Worm (Caenorhabditis elegans) whole organism, late embryonic: ENCODE data around the gene str-221.

Experiments used
- F13H6.1 ChIP-seq: sonication (generic microtip); optimal IDR thresholded peaks from 2 replicates; lab custom pipeline; 2016; ENCODE audit warnings: missing genetic modification characterization, missing compliant biosample characterization
- K02D7.2 ChIP-seq: sonication (generic microtip); optimal IDR thresholded peaks from 2 replicates; lab custom pipeline; 2017; ENCODE audit warnings: mild to moderate bottlenecking, missing genetic modification characterization, missing compliant biosample characterization
- T23F11.4 ChIP-seq: fragments of 200-800 bp; sonication (Bioruptor generic); optimal IDR thresholded peaks from 2 replicates; lab custom pipeline; 2018; ENCODE audit warnings: mild to moderate bottlenecking, missing genetic modification characterization, missing compliant biosample characterization
- ceh-14 ChIP-seq: sonication (generic microtip); optimal IDR thresholded peaks from 2 replicates; lab custom pipeline; 2016; ENCODE audit warnings: missing genotype, missing genetic modification characterization, missing compliant biosample characterization
- ceh-18 ChIP-seq: sonication (generic microtip); optimal IDR thresholded peaks from 2 replicates; lab custom pipeline; 2016; ENCODE audit warnings: missing genetic modification characterization, missing compliant biosample characterization
- ceh-19 ChIP-seq: fragments of 200-800 bp; sonication (Bioruptor generic); optimal IDR thresholded peaks from 2 replicates; lab custom pipeline; 2018; ENCODE audit warnings: mild to moderate bottlenecking, missing genetic modification characterization, missing compliant biosample characterization
- ceh-2 ChIP-seq: sonication (generic microtip); optimal IDR thresholded peaks from 2 replicates; lab custom pipeline; 2016; ENCODE audit warnings: missing genotype, missing genetic modification characterization, missing compliant biosample characterization
- ceh-24 ChIP-seq: sonication (generic microtip); optimal IDR thresholded peaks from 2 replicates; lab custom pipeline; 2016; ENCODE audit warnings: mild to moderate bottlenecking, missing genetic modification characterization, missing compliant biosample characterization
- ceh-30 ChIP-seq: fragments of 150-350 bp; optimal IDR thresholded peaks from 2 replicates; lab custom pipeline; 2014; ENCODE audit warnings: missing biosample characterization, missing genetic modification characterization
- ceh-31 ChIP-seq: sonication (generic microtip); optimal IDR thresholded peaks from 2 replicates; lab custom pipeline; 2016; ENCODE audit warnings: missing genetic modification characterization, missing compliant biosample characterization
- ceh-6 ChIP-seq: fragments of 200-800 bp; sonication (Bioruptor generic); optimal IDR thresholded peaks from 2 replicates; lab custom pipeline; 2018; ENCODE audit warnings: mild to moderate bottlenecking, missing genetic modification characterization, missing compliant biosample characterization
- ceh-9 ChIP-seq: sonication (generic microtip); optimal IDR thresholded peaks from 2 replicates; lab custom pipeline; 2016; ENCODE audit warnings: mild to moderate bottlenecking, missing genetic modification characterization, inconsistent platforms, missing compliant biosample characterization
- che-1 ChIP-seq: sonication (generic microtip); optimal IDR thresholded peaks from 2 replicates; lab custom pipeline; 2016; ENCODE audit warnings: mild to moderate bottlenecking, missing genetic modification characterization, missing compliant biosample characterization
- dve-1 ChIP-seq: sonication (generic microtip); optimal IDR thresholded peaks from 2 replicates; lab custom pipeline; 2017; ENCODE audit warnings: antibody characterized with exemption, mild to moderate bottlenecking, missing genetic modification characterization, missing compliant biosample characterization
- eyg-1 ChIP-seq: sonication (generic microtip); optimal IDR thresholded peaks from 2 replicates; lab custom pipeline; 2016; ENCODE audit warnings: missing genotype, missing genetic modification characterization, missing compliant biosample characterization
- fkh-10 ChIP-seq: fragments of 150-350 bp; optimal IDR thresholded peaks from 2 replicates; lab custom pipeline; 2014; ENCODE audit warnings: missing biosample characterization, missing genetic modification reagents, missing genetic modification characterization
- fkh-6 ChIP-seq: sonication (generic microtip); optimal IDR thresholded peaks from 2 replicates; lab custom pipeline; 2016; ENCODE audit warnings: missing genetic modification characterization, missing compliant biosample characterization
- gmeb-2 ChIP-seq: sonication (generic microtip); optimal IDR thresholded peaks from 2 replicates; lab custom pipeline; 2016; ENCODE audit warnings: missing genetic modification characterization, inconsistent platforms, missing compliant biosample characterization
- hlh-30 ChIP-seq: sonication (generic microtip); optimal IDR thresholded peaks from 2 replicates; lab custom pipeline; 2017; ENCODE audit warnings: antibody characterized with exemption, missing genetic modification characterization, missing compliant biosample characterization; ENCODE audit not compliant: insufficient read depth
- hlh-8 ChIP-seq: sonication (generic microtip); optimal IDR thresholded peaks from 2 replicates; lab custom pipeline; 2016; ENCODE audit warnings: missing genotype, missing genetic modification characterization, missing compliant biosample characterization
- lin-11 ChIP-seq: fragments of 200-800 bp; sonication (Bioruptor generic); optimal IDR thresholded peaks from 2 replicates; lab custom pipeline; 2018; ENCODE audit warnings: mild to moderate bottlenecking, missing genetic modification characterization, missing compliant biosample characterization
- madf-2 ChIP-seq: sonication (generic microtip); optimal IDR thresholded peaks from 2 replicates; lab custom pipeline; 2017; ENCODE audit warnings: missing genetic modification characterization, missing compliant biosample characterization
- mec-3 ChIP-seq: sonication (generic microtip); optimal IDR thresholded peaks from 2 replicates; lab custom pipeline; 2016; ENCODE audit warnings: borderline replicate concordance, missing genetic modification characterization, missing compliant biosample characterization
- nhr-232 ChIP-seq: sonication (generic microtip); optimal IDR thresholded peaks from 2 replicates; lab custom pipeline; 2016; ENCODE audit warnings: missing genetic modification characterization, missing compliant biosample characterization
- npax-4 ChIP-seq: sonication (generic microtip); optimal IDR thresholded peaks from 2 replicates; lab custom pipeline; 2016; ENCODE audit warnings: missing genetic modification characterization, missing compliant biosample characterization
- odd-2 ChIP-seq: sonication (generic microtip); optimal IDR thresholded peaks from 2 replicates; lab custom pipeline; 2017; ENCODE audit warnings: antibody characterized with exemption, mild to moderate bottlenecking, missing genetic modification characterization, missing compliant biosample characterization
- pat-9 ChIP-seq: fragments of 200-800 bp; sonication (Bioruptor generic); optimal IDR thresholded peaks from 2 replicates; lab custom pipeline; 2018; ENCODE audit warnings: mild to moderate bottlenecking, missing genetic modification characterization, moderate library complexity, missing compliant biosample characterization
- pha-4 ChIP-seq: fragments of 150-350 bp; optimal IDR thresholded peaks from 2 replicates; lab custom pipeline; 2018; ENCODE audit warnings: missing biosample characterization, missing genetic modification reagents, missing genetic modification characterization
- pros-1 ChIP-seq: fragments of 150-350 bp; optimal IDR thresholded peaks from 2 replicates; lab custom pipeline; 2014; ENCODE audit warnings: missing biosample characterization, missing genetic modification reagents, missing genetic modification characterization
- ref-2 ChIP-seq: sonication (generic microtip); optimal IDR thresholded peaks from 2 replicates; lab custom pipeline; 2016; ENCODE audit warnings: missing genetic modification characterization, missing compliant biosample characterization
- rnt-1 ChIP-seq: sonication (generic microtip); optimal IDR thresholded peaks from 2 replicates; lab custom pipeline; 2016; ENCODE audit warnings: missing genetic modification characterization, missing compliant biosample characterization
- sox-2 ChIP-seq: fragments of 200-800 bp; sonication (Bioruptor generic); IDR thresholded peaks from 2 replicates; pipeline ENCODE4 v1.3.6; 2022; ENCODE audit warnings: missing genetic modification reagents, missing genetic modification characterization, missing compliant biosample characterization
- tbx-7 ChIP-seq: sonication (generic microtip); optimal IDR thresholded peaks from 2 replicates; lab custom pipeline; 2016; ENCODE audit warnings: missing genotype, missing genetic modification characterization, missing compliant biosample characterization
- unc-42 ChIP-seq: sonication (generic microtip); optimal IDR thresholded peaks from 2 replicates; lab custom pipeline; 2016; ENCODE audit warnings: missing genotype, missing genetic modification characterization, missing compliant biosample characterization
- zip-5 ChIP-seq: sonication (generic microtip); optimal IDR thresholded peaks from 2 replicates; lab custom pipeline; 2016; ENCODE audit warnings: missing genetic modification characterization, missing compliant biosample characterization

Gene str-221

DNA sequence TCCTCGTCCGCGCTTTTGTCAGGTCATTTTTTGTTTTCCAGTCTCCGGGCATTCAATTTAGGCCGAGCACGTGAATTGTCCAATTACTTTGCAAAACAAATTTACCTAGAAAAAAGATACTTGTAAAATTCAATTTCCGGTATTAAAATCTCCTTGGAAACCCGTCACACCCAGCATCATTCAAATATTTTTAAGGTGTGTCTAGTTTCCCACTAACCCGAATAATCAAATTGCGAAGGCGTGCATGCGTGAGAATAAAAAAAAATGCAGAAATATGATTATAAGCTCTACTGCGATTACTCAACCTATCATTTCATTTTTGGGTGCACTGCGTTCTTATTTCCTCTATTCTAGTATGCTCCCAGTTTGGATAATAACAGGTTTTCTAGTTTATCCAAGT is 14.7 kb downstream of the str-221 start, which contains the start of gene irld-11:
Gene irld-11 (plus strand): TSS at position 301 of the 400 bp plus-strand sequence.
- TF ChIP-seq mec-3 (tag; lab: Kevin White, UChicago) (no peak), ceh-9 (tag; lab: Kevin White, UChicago) (no peak), unc-42 (tag; lab: Kevin White, UChicago) (peak; percentile 17)

DNA sequence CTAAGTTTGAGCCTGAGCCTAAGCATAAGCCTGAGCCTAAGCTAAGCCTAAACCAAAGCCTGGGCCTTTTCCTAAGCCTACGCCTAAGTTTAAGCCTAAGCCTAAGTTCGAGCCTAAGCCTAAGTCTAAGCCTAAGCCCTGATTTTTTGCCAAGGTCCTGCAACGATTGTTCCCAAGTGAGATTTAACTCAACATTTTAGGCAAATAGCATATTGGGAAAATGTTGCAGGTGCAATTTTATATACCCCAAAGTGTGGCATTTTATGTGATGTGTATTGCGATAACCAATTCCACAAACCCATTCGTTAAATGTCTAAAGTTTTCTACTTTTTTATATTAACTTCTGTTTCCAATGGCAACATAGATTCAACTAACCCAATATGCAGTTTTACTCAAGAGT is 22.2 kb downstream of the str-221 start, which contains the start of gene irld-40:
Gene irld-40 (plus strand): TSS at position 301 of the 400 bp plus-strand sequence.
- no peak for TF ChIP-seq ceh-2 (tag; lab: Kevin White, UChicago)
- TF ChIP-seq sox-2, result no peak
- no peak for TF ChIP-seq fkh-10
- no peak for TF ChIP-seq nhr-232 (tag; lab: Kevin White, UChicago)
- TF ChIP-seq odd-2 (tag; lab: Kevin White, UChicago), result no peak
- TF ChIP-seq ceh-19 (GFP tag; lab: Kevin White, UChicago), result no peak
- TF ChIP-seq pha-4, result no peak
- no peak for TF ChIP-seq rnt-1 (tag; lab: Kevin White, UChicago)
- TF ChIP-seq npax-4, result no peak
- no peak for TF ChIP-seq hlh-30 (tag; lab: Kevin White, UChicago)
- TF ChIP-seq ceh-18 (tag; lab: Kevin White, UChicago), result no peak

DNA sequence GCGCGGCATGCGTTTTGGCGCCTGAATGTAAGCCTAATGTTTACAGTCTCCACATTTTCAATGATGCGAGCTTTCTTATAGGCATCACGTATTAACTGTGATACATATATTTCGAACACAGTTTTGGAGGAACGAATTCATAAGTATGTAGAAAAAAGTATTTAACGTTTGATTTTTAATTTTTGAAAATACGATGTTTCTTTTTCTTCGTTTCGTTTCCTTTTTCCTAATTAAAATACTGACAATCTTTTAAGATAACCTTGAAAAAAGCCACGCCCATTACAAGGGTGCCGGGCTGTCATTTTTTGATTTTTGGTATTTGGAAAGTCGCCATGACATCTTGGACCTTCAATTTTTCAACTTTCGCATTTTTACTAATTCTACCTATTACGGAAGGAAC is 24.8 kb downstream of the str-221 start, which contains the start of gene K04F1.9:
Gene K04F1.9 (plus strand): TSS at position 301 of the 400 bp plus-strand sequence.
- no peak for TF ChIP-seq hlh-8 (tag; lab: Kevin White, UChicago)
- no peak for TF ChIP-seq eyg-1 (tag; lab: Kevin White, UChicago)
- TF ChIP-seq ceh-30 (tag; lab: Kevin White, UChicago), result no peak
- TF ChIP-seq, all 69 proteins: peak for 0

DNA sequence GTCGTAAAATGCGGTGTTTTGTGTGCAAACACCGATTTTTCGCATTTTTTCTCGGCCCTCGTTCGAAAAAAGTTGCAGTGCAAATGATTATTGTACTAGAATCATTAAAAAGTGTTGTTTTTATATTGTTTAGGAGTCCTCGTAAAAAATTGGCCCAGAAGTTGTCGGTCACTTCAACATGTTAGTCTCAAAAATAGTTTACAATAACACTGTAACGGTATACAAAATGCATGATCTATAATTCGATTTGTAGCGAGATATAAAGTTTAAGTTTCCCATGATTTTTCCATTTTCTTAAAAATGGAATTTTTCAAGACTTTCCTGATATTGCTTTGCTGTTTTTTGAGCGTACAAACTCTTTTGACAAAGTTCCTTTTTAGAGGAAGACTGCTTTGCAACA is 26.8 kb downstream of the str-221 start, which contains the start of gene K04F1.8:
Gene K04F1.8 (plus strand): TSS at position 301 of the 400 bp plus-strand sequence.
- TF ChIP-seq zip-5 (tag; lab: Kevin White, UChicago) (no peak), eyg-1 (tag; lab: Kevin White, UChicago) (no peak), F13H6.1 (tag; lab: Kevin White, UChicago) (no peak), dve-1 (tag; lab: Kevin White, UChicago) (no peak), fkh-6 (no peak), mec-3 (tag; lab: Kevin White, UChicago) (no peak)

DNA sequence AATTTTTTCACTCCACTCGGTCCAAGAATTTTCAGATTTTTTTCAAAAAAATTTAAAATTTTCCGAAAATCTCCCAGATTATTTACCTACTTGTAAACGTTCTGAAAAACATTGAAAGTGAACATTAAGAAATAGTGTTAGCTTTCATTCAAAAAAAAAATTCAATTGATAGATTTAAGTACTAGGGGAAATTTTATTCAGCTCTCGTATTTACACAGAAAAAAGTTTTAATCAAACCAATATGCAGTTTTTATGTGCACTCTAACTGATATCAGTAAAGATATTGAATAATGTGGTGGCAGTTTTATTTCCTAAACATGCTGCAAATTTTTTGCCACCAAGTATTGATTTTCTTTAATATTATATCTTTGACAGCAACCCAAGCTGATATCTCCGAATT is 28.1 kb downstream of the str-221 start, which contains the start of gene irld-42:
Gene irld-42 (plus strand): TSS at position 301 of the 400 bp plus-strand sequence.
- TF ChIP-seq ref-2 (tag; lab: Kevin White, UChicago) (no peak), rnt-1 (tag; lab: Kevin White, UChicago) (no peak), madf-2 (tag; lab: Kevin White, UChicago) (no peak), T23F11.4 (GFP tag; lab: Kevin White, UChicago) (no peak)

DNA sequence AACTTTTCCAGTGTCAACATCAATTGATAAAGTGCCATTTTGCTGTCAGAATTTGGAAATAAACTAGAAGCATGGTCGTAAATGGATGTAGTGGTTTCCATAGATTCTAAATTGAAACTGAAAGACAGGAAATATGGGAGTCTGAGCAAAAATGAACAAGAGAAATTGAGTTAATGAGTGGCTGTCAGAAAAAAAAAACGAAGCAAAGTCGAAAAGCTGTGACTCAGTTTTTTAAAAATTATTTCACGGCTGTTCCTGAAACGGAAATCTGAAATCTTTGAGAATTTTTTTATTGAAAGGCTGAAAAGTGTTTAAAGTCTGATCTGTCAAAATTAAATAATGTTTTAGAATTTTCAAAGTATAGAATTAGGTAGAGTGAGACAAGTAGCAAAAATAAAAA is 38.1 kb downstream of the str-221 start, which contains the start of gene srw-98:
Gene srw-98 (minus strand): TSS at position 101 of the 400 bp plus-strand sequence.
- TF ChIP-seq pros-1 (tag; lab: Kevin White, UChicago) (no peak), ceh-24 (no peak)
- TF ChIP-seq, all 69 proteins: peak for 0

DNA sequence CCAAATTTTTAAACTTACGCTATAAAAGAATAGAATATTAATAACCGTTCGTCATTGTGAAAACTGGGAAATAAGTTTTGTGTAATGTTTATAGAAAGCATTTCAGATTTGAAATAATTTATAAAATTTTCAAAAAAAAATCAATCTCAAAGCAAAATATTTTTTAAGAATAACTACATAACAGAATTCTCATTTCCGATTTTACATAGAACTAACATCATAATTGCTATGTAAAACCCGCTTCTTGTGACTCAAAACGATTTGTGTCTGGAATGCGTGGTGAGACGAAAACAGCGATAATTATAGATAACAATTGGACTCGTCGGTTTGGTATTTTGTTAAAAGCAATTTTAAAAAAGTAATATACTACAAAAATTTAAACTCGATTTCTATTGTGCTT is 40.7 kb downstream of the str-221 start, which contains the start of gene srw-91:
Gene srw-91 (minus strand): TSS at position 101 of the 400 bp plus-strand sequence.
- no peak for TF ChIP-seq ceh-19 (GFP tag; lab: Kevin White, UChicago)
- no peak for TF ChIP-seq fkh-6
- TF ChIP-seq ceh-31 (tag; lab: Kevin White, UChicago), result no peak
- no peak for TF ChIP-seq madf-2 (tag; lab: Kevin White, UChicago)
- no peak for TF ChIP-seq ceh-18 (tag; lab: Kevin White, UChicago)
- TF ChIP-seq gmeb-2 (tag; lab: Kevin White, UChicago), result no peak
- no peak for TF ChIP-seq pat-9
- no peak for TF ChIP-seq che-1 (tag; lab: Kevin White, UChicago)
- TF ChIP-seq lin-11 (tag; lab: Kevin White, UChicago), result no peak
- no peak for TF ChIP-seq npax-4
- no peak for TF ChIP-seq ceh-14 (tag; lab: Kevin White, UChicago)
- no peak for TF ChIP-seq mec-3 (tag; lab: Kevin White, UChicago)
- TF ChIP-seq K02D7.2 (tag; lab: Kevin White, UChicago), result no peak
- TF ChIP-seq ceh-30 (tag; lab: Kevin White, UChicago), result no peak
- no peak for TF ChIP-seq tbx-7 (tag; lab: Kevin White, UChicago)
- no peak for TF ChIP-seq ceh-6 (GFP tag; lab: Kevin White, UChicago)
- TF ChIP-seq, all 69 proteins: peak for 0
